Fruit fly (Drosophila melanogaster) whole organism, prepupa: ENCODE measurements around the gene Gr93a.

ENCODE experiments used
- Blimp-1 ChIP-seq: fragments of 200-800 bp; sonication (Bioruptor generic); optimal IDR thresholded peaks from 3 replicates; lab custom pipeline; 2017; ENCODE audit warnings: missing biosample characterization, missing genetic modification characterization, mild to moderate bottlenecking, moderate library complexity, missing genetic modification reagents
- CG10631 ChIP-seq: fragments of 200-800 bp; sonication (Bioruptor generic); optimal IDR thresholded peaks from 2 replicates; lab custom pipeline; 2016; ENCODE audit warnings: missing biosample characterization, missing genetic modification characterization
- CG10669 ChIP-seq: fragments of 200-800 bp; sonication (Bioruptor generic); optimal IDR thresholded peaks from 3 replicates; lab custom pipeline; 2018; ENCODE audit warnings: missing biosample characterization, mild to moderate bottlenecking, missing genetic modification characterization, moderate library complexity
- CG11294 ChIP-seq: fragments of 200-800 bp; sonication (Bioruptor generic); IDR thresholded peaks from 2 replicates; pipeline ENCODE4 v1.3.6; 2022; ENCODE audit warnings: missing biosample characterization, missing genetic modification characterization
- CG11762 ChIP-seq: fragments of 200-800 bp; sonication (Bioruptor generic); optimal IDR thresholded peaks from 3 replicates; lab custom pipeline; 2016; ENCODE audit warnings: missing biosample characterization, missing genetic modification characterization; ENCODE audit not compliant: insufficient read depth
- CG15336 ChIP-seq: fragments of 200-800 bp; sonication (Bioruptor generic); IDR thresholded peaks from 2 replicates; pipeline ENCODE4 v1.3.6; 2022; ENCODE audit warnings: missing biosample characterization, missing genetic modification characterization
- CG1621 ChIP-seq: fragments of 200-800 bp; sonication (Bioruptor generic); optimal IDR thresholded peaks from 3 replicates; lab custom pipeline; 2018; ENCODE audit warnings: missing biosample characterization, mild to moderate bottlenecking, missing genetic modification characterization
- CG3032 ChIP-seq: fragments of 200-800 bp; optimal IDR thresholded peaks from 2 replicates; lab custom pipeline; 2019; ENCODE audit warnings: missing biosample characterization, mild to moderate bottlenecking, missing genetic modification characterization, moderate library complexity
- CG31627 ChIP-seq: fragments of 200-800 bp; sonication (Bioruptor generic); optimal IDR thresholded peaks from 3 replicates; lab custom pipeline; 2016; ENCODE audit warnings: missing biosample characterization, missing genetic modification characterization
- CG32006 ChIP-seq: fragments of 200-800 bp; sonication (Bioruptor generic); optimal IDR thresholded peaks from 3 replicates; lab custom pipeline; 2017; ENCODE audit warnings: missing biosample characterization, mild to moderate bottlenecking, missing genetic modification characterization
- CG34406 ChIP-seq: fragments of 200-800 bp; sonication (Bioruptor generic); optimal IDR thresholded peaks from 3 replicates; lab custom pipeline; 2016; ENCODE audit warnings: missing biosample characterization, missing genetic modification characterization
- CG3919 ChIP-seq: fragments of 200-800 bp; sonication (Bioruptor generic); optimal IDR thresholded peaks from 3 replicates; lab custom pipeline; 2016; ENCODE audit warnings: missing biosample characterization, missing genetic modification characterization
- CG4318 ChIP-seq: fragments of 200-800 bp; sonication (Bioruptor generic); optimal IDR thresholded peaks from 3 replicates; lab custom pipeline; 2017; ENCODE audit warnings: missing biosample characterization, mild to moderate bottlenecking, missing genetic modification characterization
- CG6276 ChIP-seq: fragments of 200-800 bp; sonication (Bioruptor generic); optimal IDR thresholded peaks from 2 replicates; lab custom pipeline; 2017; ENCODE audit warnings: missing biosample characterization, mild to moderate bottlenecking, missing genetic modification characterization
- CG6792 ChIP-seq: fragments of 200-800 bp; sonication (Bioruptor generic); optimal IDR thresholded peaks from 3 replicates; lab custom pipeline; 2016; ENCODE audit warnings: missing biosample characterization, missing genetic modification characterization
- CG6808 ChIP-seq: fragments of 200-800 bp; sonication (Bioruptor generic); optimal IDR thresholded peaks from 3 replicates; lab custom pipeline; 2017; ENCODE audit warnings: missing biosample characterization, missing genetic modification characterization, mild to moderate bottlenecking, moderate library complexity, missing genetic modification reagents
- CG7368 ChIP-seq: fragments of 200-800 bp; sonication (Bioruptor generic); optimal IDR thresholded peaks from 3 replicates; lab custom pipeline; 2016; ENCODE audit warnings: missing biosample characterization, missing genetic modification characterization
- CG8319 ChIP-seq: fragments of 200-800 bp; sonication (Bioruptor generic); optimal IDR thresholded peaks from 3 replicates; lab custom pipeline; 2016; ENCODE audit warnings: missing biosample characterization, missing genetic modification characterization
- CG8632 ChIP-seq: fragments of 200-800 bp; sonication (Bioruptor generic); optimal IDR thresholded peaks from 3 replicates; lab custom pipeline; 2016; ENCODE audit warnings: missing biosample characterization, missing genetic modification characterization
- Eip75B ChIP-seq: fragments of 200-800 bp; sonication (Bioruptor generic); optimal IDR thresholded peaks from 3 replicates; lab custom pipeline; 2016; ENCODE audit warnings: missing biosample characterization, missing genetic modification characterization
- Eip78C ChIP-seq: fragments of 200-800 bp; sonication (Bioruptor generic); peaks from one replicate; lab custom pipeline; 2016; ENCODE audit warnings: missing biosample characterization, missing genetic modification characterization
- Ets96B ChIP-seq: fragments of 200-800 bp; optimal IDR thresholded peaks from 2 replicates; lab custom pipeline; 2019; ENCODE audit warnings: missing biosample characterization, mild to moderate bottlenecking, missing genetic modification characterization, moderate library complexity
- Hr38 ChIP-seq: sonication (Bioruptor generic); optimal IDR thresholded peaks from 2 replicates; lab custom pipeline; 2016; ENCODE audit warnings: missing biosample characterization, missing genetic modification characterization
- Hr39 ChIP-seq: fragments of 200-800 bp; sonication (Bioruptor generic); optimal IDR thresholded peaks from 2 replicates; lab custom pipeline; 2016; ENCODE audit warnings: missing biosample characterization, missing genetic modification characterization
- Met ChIP-seq: fragments of 200-800 bp; sonication (Bioruptor generic); optimal IDR thresholded peaks from 3 replicates; lab custom pipeline; 2016; ENCODE audit warnings: missing biosample characterization, missing genetic modification characterization
- OdsH ChIP-seq: fragments of 200-800 bp; sonication (Bioruptor generic); optimal IDR thresholded peaks from 3 replicates; lab custom pipeline; 2016; ENCODE audit warnings: missing biosample characterization, missing genetic modification characterization
- Smox ChIP-seq: fragments of 200-800 bp; sonication (Bioruptor generic); optimal IDR thresholded peaks from 3 replicates; lab custom pipeline; 2016; ENCODE audit warnings: missing biosample characterization, missing genetic modification characterization
- Sox102F ChIP-seq: fragments of 200-800 bp; sonication (Bioruptor generic); optimal IDR thresholded peaks from 2 replicates; lab custom pipeline; 2016; ENCODE audit warnings: missing biosample characterization, mild to moderate bottlenecking, missing genetic modification characterization
- Sox14 ChIP-seq: fragments of 200-800 bp; sonication (Bioruptor generic); optimal IDR thresholded peaks from 3 replicates; lab custom pipeline; 2016; ENCODE audit warnings: missing biosample characterization, missing genetic modification characterization
- achi ChIP-seq: fragments of 200-800 bp; sonication (Bioruptor generic); optimal IDR thresholded peaks from 3 replicates; lab custom pipeline; 2016; ENCODE audit warnings: missing biosample characterization, missing genetic modification characterization
- acj6 ChIP-seq: fragments of 200-800 bp; sonication (Bioruptor generic); optimal IDR thresholded peaks from 3 replicates; lab custom pipeline; 2016; ENCODE audit warnings: missing biosample characterization, missing genetic modification characterization
- dsx ChIP-seq: fragments of 200-800 bp; optimal IDR thresholded peaks from 3 replicates; lab custom pipeline; 2019; ENCODE audit warnings: missing biosample characterization, mild to moderate bottlenecking, missing genetic modification characterization, moderate library complexity; ENCODE audit not compliant: poor library complexity, severe bottlenecking
- eg ChIP-seq: fragments of 200-800 bp; sonication (Bioruptor generic); IDR thresholded peaks from 3 replicates; pipeline ENCODE4 v1.3.6; 2022; ENCODE audit warnings: missing biosample characterization, missing genetic modification characterization
- esn ChIP-seq: fragments of 200-800 bp; sonication (Bioruptor generic); optimal IDR thresholded peaks from 2 replicates; lab custom pipeline; 2016; ENCODE audit warnings: missing biosample characterization, mild to moderate bottlenecking, missing genetic modification characterization, moderate library complexity
- fd59A ChIP-seq: fragments of 200-800 bp; sonication (Bioruptor generic); optimal IDR thresholded peaks from 2 replicates; lab custom pipeline; 2017; ENCODE audit warnings: missing biosample characterization, mild to moderate bottlenecking, missing genetic modification characterization, missing genetic modification reagents
- fd85E ChIP-seq: fragments of 200-800 bp; sonication (Bioruptor generic); optimal IDR thresholded peaks from 3 replicates; lab custom pipeline; 2016; ENCODE audit warnings: missing biosample characterization, missing genetic modification characterization
- net ChIP-seq: fragments of 200-800 bp; sonication (Bioruptor generic); optimal IDR thresholded peaks from 3 replicates; lab custom pipeline; 2016; ENCODE audit warnings: missing biosample characterization, missing genetic modification characterization
- pdm3 ChIP-seq: fragments of 200-800 bp; sonication (Bioruptor generic); optimal IDR thresholded peaks from 3 replicates; lab custom pipeline; 2016; ENCODE audit warnings: missing biosample characterization, missing genetic modification characterization
- salr ChIP-seq, 2 experiments: fragments of 200-800 bp; sonication (Bioruptor generic); optimal IDR thresholded peaks; 3 replicates each; lab custom pipeline; 2016 to 2018; ENCODE audit warnings: missing biosample characterization in 2 of 2, missing genetic modification characterization in 2 of 2, mild to moderate bottlenecking in 1 of 2
- spab ChIP-seq: fragments of 200-800 bp; sonication (Bioruptor generic); optimal IDR thresholded peaks from 2 replicates; lab custom pipeline; 2017; ENCODE audit warnings: missing biosample characterization, mild to moderate bottlenecking, missing genetic modification characterization, missing genetic modification reagents
- ss ChIP-seq, 2 experiments: fragments of 200-800 bp; sonication (Bioruptor generic); optimal IDR thresholded peaks; 2 replicates in 1 of 2; 3 replicates in 1 of 2; lab custom pipeline; 2017 to 2018; ENCODE audit warnings: mild to moderate bottlenecking in 2 of 2, missing biosample characterization in 2 of 2, missing genetic modification characterization in 2 of 2, moderate library complexity in 1 of 2
- svp ChIP-seq: fragments of 200-800 bp; sonication (Bioruptor generic); peaks from one replicate; lab custom pipeline; 2016; ENCODE audit warnings: missing biosample characterization, missing genetic modification characterization
- topi ChIP-seq: fragments of 200-800 bp; sonication (Bioruptor generic); optimal IDR thresholded peaks from 3 replicates; lab custom pipeline; 2016; ENCODE audit warnings: missing biosample characterization, missing genetic modification characterization

Gene Gr93a

dm6 chr3R:21825775-21826558, 6.3 kb upstream of the Gr93a start:
- TF ChIP-seq Blimp-1 (GFP tag; lab: Kevin White, UChicago) (no peak), CG6276 (GFP tag; lab: Kevin White, UChicago) (no peak), CG4318 (no peak), topi (GFP tag; lab: Kevin White, UChicago) (peak; percentile 17), svp (GFP tag; lab: Kevin White, UChicago) (peak; percentile 64), CG10669 (GFP tag; lab: Kevin White, UChicago) (peak; percentile 53), CG31627 (GFP tag; lab: Kevin White, UChicago) (no peak), ss (GFP tag; optimal IDR thresholded peaks at IDR 0.05; lab: Kevin White, UChicago) (peak; percentile 9 to 67), achi (GFP tag; lab: Kevin White, UChicago) (peak; percentile 9), eg (GFP tag; lab: Robert Waterston, UW) (no peak), CG32006 (GFP tag; lab: Kevin White, UChicago) (peak; percentile 7), fd59A (peak; percentile 60), CG11294 (no peak), CG6808 (GFP tag; lab: Kevin White, UChicago) (peak; percentile 66), CG8319 (GFP tag; lab: Kevin White, UChicago) (no peak), CG15336 (GFP tag; lab: Robert Waterston, UW) (no peak), Met (peak; percentile 35), CG3919 (GFP tag; lab: Kevin White, UChicago) (peak; percentile 45), CG10631 (GFP tag; lab: Kevin White, UChicago) (peak; percentile 36), dsx (GFP tag; lab: Kevin White, UChicago) (peak; percentile 25), salr (GFP tag; optimal IDR thresholded peaks at IDR 0.05; lab: Kevin White, UChicago) (peak in 1 of 2 experiments; percentile 24), Eip78C (GFP tag; lab: Kevin White, UChicago) (peak; percentile 87), CG6792 (GFP tag; lab: Kevin White, UChicago) (peak; percentile 8), spab (GFP tag; lab: Kevin White, UChicago) (peak; percentile 59), Sox14 (GFP tag; lab: Kevin White, UChicago) (no peak), Eip75B (GFP tag; lab: Kevin White, UChicago) (peak; percentile 17), CG1621 (tag; lab: Kevin White, UChicago) (no peak), CG11762 (GFP tag; lab: Kevin White, UChicago) (no peak), Smox (GFP tag; lab: Kevin White, UChicago) (peak; percentile 4), acj6 (peak; percentile 54), pdm3 (GFP tag; lab: Kevin White, UChicago) (peak; percentile 39), CG8632 (GFP tag; lab: Kevin White, UChicago) (peak; percentile 48), Sox102F (GFP tag; lab: Kevin White, UChicago) (no peak), Hr38 (GFP tag; lab: Kevin White, UChicago) (no peak), OdsH (GFP tag; lab: Kevin White, UChicago) (peak; percentile 37), CG3032 (tag; lab: Kevin White, UChicago) (peak; percentile 50), Hr39 (no peak), CG7368 (GFP tag; lab: Kevin White, UChicago) (peak; percentile 21), net (GFP tag; lab: Kevin White, UChicago) (peak; percentile 14), CG34406 (GFP tag; lab: Kevin White, UChicago) (peak; percentile 35), Ets96B (tag; lab: Kevin White, UChicago) (peak; percentile 63), esn (GFP tag; lab: Kevin White, UChicago) (peak; percentile 29), fd85E (GFP tag; lab: Kevin White, UChicago) (no peak)
